Worm (Caenorhabditis elegans) whole organism, early embryonic: Measurements from ENCODE around the gene F53A9.9.

ENCODE experiments used
- aly-1 ChIP-seq: sonication (generic microtip); optimal IDR thresholded peaks from 2 replicates; lab custom pipeline; 2016; ENCODE audit warnings: missing genetic modification characterization, missing compliant biosample characterization
- ama-1 ChIP-seq: fragments of 150-350 bp; optimal IDR thresholded peaks from 2 replicates; lab custom pipeline; 2014
- ceh-36 ChIP-seq: sonication (generic microtip); optimal IDR thresholded peaks from 2 replicates; lab custom pipeline; 2016; ENCODE audit warnings: missing genetic modification characterization, inconsistent platforms, missing compliant biosample characterization

- TF ChIP-seq ama-1 (lab: Kevin White, UChicago) (no peak), aly-1 (tag; lab: Kevin White, UChicago) (no peak), ceh-36 (no peak)
Measured at ce11 chrX:8741629-8742170, 21.1 kb upstream of the F53A9.9 start.
